Fruit fly (Drosophila melanogaster) whole organism, wandering third instar larva: ENCODE results near the gene CG33290.

Experiments
- Abd-B ChIP-seq: fragments of >200 bp; optimal IDR thresholded peaks from 2 replicates; lab custom pipeline; 2017; ENCODE audit warnings: missing biosample characterization, missing genetic modification characterization
- CG32264 ChIP-seq: fragments of 200-800 bp; sonication (Bioruptor generic); optimal IDR thresholded peaks from 2 replicates; lab custom pipeline; 2016; ENCODE audit warnings: missing biosample characterization, missing genetic modification characterization
- CG9705 ChIP-seq: fragments of 200-800 bp; sonication (Bioruptor generic); optimal IDR thresholded peaks from 2 replicates; lab custom pipeline; 2018; ENCODE audit warnings: missing biosample characterization, mild to moderate bottlenecking, missing genetic modification characterization
- CrebA ChIP-seq: fragments of 200-800 bp; sonication (Bioruptor generic); optimal IDR thresholded peaks from 2 replicates; lab custom pipeline; 2016; ENCODE audit warnings: missing biosample characterization, mild to moderate bottlenecking, missing genetic modification characterization, borderline replicate concordance
- Dfd ChIP-seq: fragments of >200 bp; optimal IDR thresholded peaks from 2 replicates; lab custom pipeline; 2017; ENCODE audit warnings: missing biosample characterization, missing genetic modification characterization
- Dif ChIP-seq: fragments of 200-275, 200-300 bp; sonication (Bioruptor generic); optimal IDR thresholded peaks from 2 replicates; lab custom pipeline; 2018; ENCODE audit warnings: missing biosample characterization, missing genetic modification characterization; ENCODE audit not compliant: partially characterized antibody
- GATAd ChIP-seq: sonication (Bioruptor generic); optimal IDR thresholded peaks from 2 replicates; lab custom pipeline; 2016; ENCODE audit warnings: missing biosample characterization, missing genetic modification characterization
- HLH106 ChIP-seq: fragments of 200-800 bp; optimal IDR thresholded peaks from 3 replicates; lab custom pipeline; 2019; ENCODE audit warnings: missing biosample characterization, mild to moderate bottlenecking, missing genetic modification characterization, moderate library complexity
- Hnf4 ChIP-seq: fragments of 200-800 bp; sonication (Bioruptor generic); optimal IDR thresholded peaks from 2 replicates; lab custom pipeline; 2016; ENCODE audit warnings: missing biosample characterization, mild to moderate bottlenecking, missing genetic modification characterization
- Hr78 ChIP-seq: fragments of >200 bp; optimal IDR thresholded peaks from 2 replicates; lab custom pipeline; 2017; ENCODE audit warnings: missing biosample characterization, missing genetic modification characterization
- Hr83 ChIP-seq: fragments of 200-300 bp; sonication (Bioruptor generic); optimal IDR thresholded peaks from 2 replicates; lab custom pipeline; 2016; ENCODE audit warnings: missing biosample characterization, mild to moderate bottlenecking, missing genetic modification characterization, moderate library complexity; ENCODE audit not compliant: poor library complexity, severe bottlenecking
- Jra ChIP-seq: sonication (Bioruptor generic); optimal IDR thresholded peaks from 2 replicates; lab custom pipeline; 2016; ENCODE audit warnings: missing biosample characterization, missing genetic modification characterization
- Mio ChIP-seq: sonication (Bioruptor generic); optimal IDR thresholded peaks from 2 replicates; lab custom pipeline; 2016; ENCODE audit warnings: missing biosample characterization, missing genetic modification characterization
- Myc ChIP-seq: fragments of >200 bp; optimal IDR thresholded peaks from 2 replicates; lab custom pipeline; 2017
- N ChIP-seq: fragments of >200 bp; optimal IDR thresholded peaks from 2 replicates; lab custom pipeline; 2018; ENCODE audit warnings: missing biosample characterization, missing external identifiers, missing genetic modification characterization
- OdsH ChIP-seq: fragments of 200-800 bp; sonication (Bioruptor generic); optimal IDR thresholded peaks from 2 replicates; lab custom pipeline; 2016; ENCODE audit warnings: missing biosample characterization, mild to moderate bottlenecking, missing genetic modification characterization
- Rel ChIP-seq, 2 experiments: fragments of 200-800 bp; sonication (Bioruptor generic) in 1 of 2; optimal IDR thresholded peaks; 2 replicates in 1 of 2; 3 replicates in 1 of 2; lab custom pipeline; 2016 to 2019; ENCODE audit warnings: mild to moderate bottlenecking in 2 of 2, missing biosample characterization in 2 of 2, missing genetic modification characterization in 2 of 2, moderate library complexity in 1 of 2
- Sp1 ChIP-seq: fragments of 200-800 bp; sonication (Bioruptor generic); optimal IDR thresholded peaks from 3 replicates; lab custom pipeline; 2019; ENCODE audit warnings: missing biosample characterization, mild to moderate bottlenecking, missing genetic modification characterization, moderate library complexity
- Vsx2 ChIP-seq: fragments of 200-300, 225-300 bp; sonication (Bioruptor generic); optimal IDR thresholded peaks from 2 replicates; lab custom pipeline; 2018; ENCODE audit warnings: missing biosample characterization, missing genetic modification characterization; ENCODE audit not compliant: partially characterized antibody
- br ChIP-seq: fragments of 200-800 bp; sonication (Bioruptor generic); optimal IDR thresholded peaks from 2 replicates; lab custom pipeline; 2016; ENCODE audit warnings: missing biosample characterization, missing genetic modification characterization
- brk ChIP-seq: fragments of 200-800 bp; sonication (Bioruptor generic); optimal IDR thresholded peaks from 2 replicates; lab custom pipeline; 2016; ENCODE audit warnings: missing biosample characterization, mild to moderate bottlenecking, missing genetic modification characterization
- dl ChIP-seq, 2 experiments: fragments of 175-275, 200-275 bp in 1 of 2; fragments of 200-275 bp in 1 of 2; sonication (Bioruptor generic); optimal IDR thresholded peaks; lab custom pipeline; 2018; ENCODE audit warnings: mild to moderate bottlenecking in 2 of 2, missing biosample characterization in 2 of 2, missing genetic modification characterization in 2 of 2, moderate library complexity in 2 of 2; ENCODE audit not compliant: partially characterized antibody in 2 of 2, insufficient read depth in 1 of 2
- dmrt93B ChIP-seq: fragments of 200-800 bp; sonication (Bioruptor generic); optimal IDR thresholded peaks from 2 replicates; lab custom pipeline; 2018; ENCODE audit warnings: missing biosample characterization, mild to moderate bottlenecking, missing genetic modification characterization
- dsf ChIP-seq: sonication (Bioruptor generic); optimal IDR thresholded peaks from 2 replicates; lab custom pipeline; 2016; ENCODE audit warnings: missing biosample characterization, missing genetic modification characterization, borderline replicate concordance
- ey ChIP-seq: fragments of 200-800 bp; sonication (Bioruptor generic); optimal IDR thresholded peaks from 2 replicates; lab custom pipeline; 2016; ENCODE audit warnings: missing biosample characterization, missing genetic modification characterization
- fru ChIP-seq: fragments of 200-800 bp; sonication (Bioruptor generic); optimal IDR thresholded peaks from 3 replicates; lab custom pipeline; 2016; ENCODE audit warnings: missing biosample characterization, mild to moderate bottlenecking, missing genetic modification characterization
- h ChIP-seq: fragments of 200-800 bp; sonication (Bioruptor generic); optimal IDR thresholded peaks from 3 replicates; lab custom pipeline; 2016; ENCODE audit warnings: missing biosample characterization, mild to moderate bottlenecking, missing genetic modification characterization
- jim ChIP-seq: fragments of 175-275, 200-325 bp; sonication (Bioruptor generic); optimal IDR thresholded peaks from 2 replicates; lab custom pipeline; 2016; ENCODE audit warnings: missing biosample characterization, mild to moderate bottlenecking, missing genetic modification characterization
- lola ChIP-seq: fragments of >200 bp; optimal IDR thresholded peaks from 2 replicates; lab custom pipeline; 2017; ENCODE audit warnings: missing biosample characterization, missing genetic modification characterization
- pan ChIP-seq: fragments of >200 bp; optimal IDR thresholded peaks from 2 replicates; lab custom pipeline; 2017
- psq ChIP-seq: fragments of 200-800 bp; sonication (Bioruptor generic); optimal IDR thresholded peaks from 3 replicates; lab custom pipeline; 2017; ENCODE audit warnings: missing biosample characterization, mild to moderate bottlenecking, missing genetic modification characterization, moderate library complexity
- rgr ChIP-seq: fragments of 200-800 bp; sonication (Bioruptor generic); optimal IDR thresholded peaks from 3 replicates; lab custom pipeline; 2016; ENCODE audit warnings: missing biosample characterization, mild to moderate bottlenecking, missing genetic modification characterization
- sage ChIP-seq: fragments of 200-800 bp; sonication (Bioruptor generic); optimal IDR thresholded peaks from 2 replicates; lab custom pipeline; 2016; ENCODE audit warnings: missing biosample characterization, mild to moderate bottlenecking, missing genetic modification characterization
- sv ChIP-seq: fragments of 200-800 bp; sonication (Bioruptor generic); optimal IDR thresholded peaks from 3 replicates; lab custom pipeline; 2016; ENCODE audit warnings: missing biosample characterization, missing genetic modification characterization
- tai ChIP-seq: sonication (Bioruptor generic); optimal IDR thresholded peaks from 2 replicates; lab custom pipeline; 2016; ENCODE audit warnings: missing biosample characterization, missing genetic modification characterization
- woc ChIP-seq: sonication (Bioruptor generic); optimal IDR thresholded peaks from 2 replicates; lab custom pipeline; 2016; ENCODE audit warnings: missing biosample characterization, mild to moderate bottlenecking, missing genetic modification characterization

Gene CG33290

dm6 chr3L:21558176-21558871 is 16.2 kb downstream of the CG33290 start, which contains the start of gene CG7173:
Gene CG7173, minus strand, starts transcription at chr3L:21558226.
- TF ChIP-seq CrebA (GFP tag; lab: Kevin White, UChicago) (no peak), OdsH (GFP tag; lab: Kevin White, UChicago) (no peak), sv (GFP tag; lab: Kevin White, UChicago) (no peak), Myc (lab: Kevin White, UChicago) (no peak), lola (no peak), Mio (GFP tag; lab: Kevin White, UChicago) (no peak), rgr (GFP tag; lab: Kevin White, UChicago) (no peak), Dfd (no peak), fru (GFP tag; lab: Kevin White, UChicago) (no peak), GATAd (GFP tag; lab: Kevin White, UChicago) (no peak), CG32264 (no peak), Dif (GFP tag; lab: Kevin White, UChicago) (no peak)
- TF ChIP-seq, all 38 proteins: peak for 0

dm6 chr3L:21562081-21562480 is 19.9 kb downstream of the CG33290 start, which contains the start of gene CapaR:
Gene CapaR, minus strand, starts transcription at chr3L:21562181.
- no peak for TF ChIP-seq pan (lab: Kevin White, UChicago)
- no peak for TF ChIP-seq dmrt93B
- TF ChIP-seq Mio (GFP tag; lab: Kevin White, UChicago): no peak
- no peak for TF ChIP-seq Hr83 (GFP tag; lab: Kevin White, UChicago)
- no peak for TF ChIP-seq Vsx2 (GFP tag; lab: Kevin White, UChicago)
- no peak for TF ChIP-seq fru (GFP tag; lab: Kevin White, UChicago)
- no peak for TF ChIP-seq woc
- no peak for TF ChIP-seq sage (GFP tag; lab: Kevin White, UChicago)
- no peak for TF ChIP-seq jim (GFP tag; lab: Kevin White, UChicago)
- no peak for TF ChIP-seq dsf

- TF ChIP-seq Sp1 (GFP tag; lab: Kevin White, UChicago) (no peak), pan (lab: Kevin White, UChicago) (no peak), Hnf4 (GFP tag; lab: Kevin White, UChicago) (no peak), Abd-B (GFP tag; lab: Kevin White, UChicago) (no peak), Dif (GFP tag; lab: Kevin White, UChicago) (no peak), Hr83 (GFP tag; lab: Kevin White, UChicago) (no peak)
Observed at dm6 chr3L:21565126-21565525, 23.0 kb downstream of the CG33290 start, which contains the start of gene CG7634. Gene CG7634, plus strand, starts transcription at chr3L:21565426.

- no peak for TF ChIP-seq dsf
- no peak for TF ChIP-seq Hnf4 (GFP tag; lab: Kevin White, UChicago)
- no peak for TF ChIP-seq dmrt93B
- no peak for TF ChIP-seq sv (GFP tag; lab: Kevin White, UChicago)
- TF ChIP-seq psq (GFP tag; lab: Kevin White, UChicago): no peak
- no peak for TF ChIP-seq lola
- TF ChIP-seq Mio (GFP tag; lab: Kevin White, UChicago): no peak
- no peak for TF ChIP-seq br (GFP tag; lab: Kevin White, UChicago)
- no peak for TF ChIP-seq N
- TF ChIP-seq Vsx2 (GFP tag; lab: Kevin White, UChicago): no peak
- no peak for TF ChIP-seq HLH106
- no peak for TF ChIP-seq h (GFP tag; lab: Kevin White, UChicago)
- no peak for TF ChIP-seq Rel (GFP tag; optimal IDR thresholded peaks at IDR 0.05; lab: Kevin White, UChicago)
- TF ChIP-seq Rel (tag; optimal IDR thresholded peaks at IDR 0.05; lab: Kevin White, UChicago): no peak
- no peak for TF ChIP-seq Sp1 (GFP tag; lab: Kevin White, UChicago)
- no peak for TF ChIP-seq brk (GFP tag; lab: Kevin White, UChicago)
Observed at dm6 chr3L:21568254-21568653, 26.1 kb downstream of the CG33290 start.

dm6 chr3L:21568848-21569372 is 26.8 kb downstream of the CG33290 start, which contains the start of the genes CRIF and SMC5:
Gene CRIF, minus strand, starts transcription at chr3L:21568898.
Gene SMC5, plus strand, starts transcription at chr3L:21569176.
- TF ChIP-seq dmrt93B: no peak
- TF ChIP-seq Sp1 (GFP tag; lab: Kevin White, UChicago): no peak
- no peak for TF ChIP-seq Hr78 (GFP tag; lab: Kevin White, UChicago)
- TF ChIP-seq h (GFP tag; lab: Kevin White, UChicago): no peak
- TF ChIP-seq CG9705: peak; percentile 56
- peak; percentile 59 for TF ChIP-seq HLH106
- TF ChIP-seq N: no peak
- TF ChIP-seq Vsx2 (GFP tag; lab: Kevin White, UChicago): peak; percentile 95
- peak; percentile 34 for TF ChIP-seq Jra (GFP tag; lab: Kevin White, UChicago)
- TF ChIP-seq Mio (GFP tag; lab: Kevin White, UChicago): no peak
- no peak for TF ChIP-seq Rel (GFP tag; optimal IDR thresholded peaks at IDR 0.05; lab: Kevin White, UChicago)
- TF ChIP-seq Rel (tag; optimal IDR thresholded peaks at IDR 0.05; lab: Kevin White, UChicago): no peak
- TF ChIP-seq lola: no peak
- peak; percentile 86 for TF ChIP-seq Dif (GFP tag; lab: Kevin White, UChicago)
- TF ChIP-seq Hr83 (GFP tag; lab: Kevin White, UChicago): no peak
- TF ChIP-seq sv (GFP tag; lab: Kevin White, UChicago): peak; percentile 60
- no peak for TF ChIP-seq brk (GFP tag; lab: Kevin White, UChicago)
- peak; percentile 45 for TF ChIP-seq OdsH (GFP tag; lab: Kevin White, UChicago)
- TF ChIP-seq tai (GFP tag; lab: Kevin White, UChicago): peak; percentile 83
- TF ChIP-seq dl (GFP tag; optimal IDR thresholded peaks at IDR 0.05; lab: Kevin White, UChicago; ENCODE audit: insufficient read depth in 1 of 2, partially characterized antibody in 2 of 2): peak; percentile 18 to 62
- TF ChIP-seq ey: peak; percentile 47
- TF ChIP-seq Abd-B (GFP tag; lab: Kevin White, UChicago): no peak
- TF ChIP-seq fru (GFP tag; lab: Kevin White, UChicago): no peak
